Worm (Caenorhabditis elegans) whole organism, L4 larva: Measurements from ENCODE around the gene srr-4.

Experiments used
- ama-1 ChIP-seq: fragments of 150-350 bp; optimal IDR thresholded peaks from 2 replicates; lab custom pipeline; 2014; ENCODE audit warnings: inconsistent platforms, mixed read lengths
- dmd-8 ChIP-seq: fragments of 200-800 bp; sonication (Bioruptor generic); IDR thresholded peaks from 2 replicates; pipeline ENCODE4 v1.3.6; 2022; ENCODE audit warnings: missing genetic modification characterization, missing compliant biosample characterization
- jun-1 ChIP-seq: fragments of 150-350 bp; optimal IDR thresholded peaks from 2 replicates; lab custom pipeline; 2014; ENCODE audit warnings: missing biosample characterization, missing genetic modification reagents, missing genetic modification characterization
- nhr-28 ChIP-seq: fragments of 150-350 bp; optimal IDR thresholded peaks from 2 replicates; lab custom pipeline; 2014; ENCODE audit warnings: missing biosample characterization, missing genetic modification characterization
- snpc-4 ChIP-seq: fragments of 150-350 bp; optimal IDR thresholded peaks from 2 replicates; lab custom pipeline; 2014; ENCODE audit warnings: missing biosample characterization, missing genetic modification characterization
- ztf-11 ChIP-seq: fragments of 150-350 bp; optimal IDR thresholded peaks from 2 replicates; lab custom pipeline; 2014; ENCODE audit warnings: missing biosample characterization, missing genetic modification characterization

DNA sequence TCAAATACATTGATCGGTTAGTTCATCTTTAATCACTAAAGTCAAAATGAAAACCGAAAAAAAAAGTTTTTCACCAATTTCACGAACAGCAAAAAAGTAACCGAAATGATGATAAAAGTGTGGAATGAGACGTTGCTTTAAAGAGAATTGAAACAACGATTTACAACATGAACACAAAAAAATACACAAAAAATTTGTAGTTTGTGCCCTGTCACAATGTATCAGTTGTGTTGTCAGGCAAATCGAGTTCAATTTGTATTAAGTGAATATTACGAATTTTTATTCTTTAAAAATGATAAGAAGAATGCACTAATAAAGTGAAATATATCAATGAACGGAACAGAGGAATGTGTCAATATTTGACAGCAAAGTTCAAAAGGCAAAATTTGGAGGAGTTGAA lies 12.7 kb downstream of the srr-4 start:
- TF ChIP-seq snpc-4 (tag; lab: Kevin White, UChicago) (no peak), ama-1 (lab: Kevin White, UChicago) (no peak), dmd-8 (no peak), ztf-11 (no peak), nhr-28 (tag; lab: Kevin White, UChicago) (peak; percentile 93), jun-1 (no peak)
